Worm (Caenorhabditis elegans) whole organism, L2 larva: ENCODE data around the gene zip-8.

Source experiments
- F13H6.1 ChIP-seq: sonication (generic microtip); optimal IDR thresholded peaks from 2 replicates; lab custom pipeline; 2016; ENCODE audit warnings: missing genetic modification characterization, missing compliant biosample characterization
- ama-1 ChIP-seq: fragments of 150-350 bp; optimal IDR thresholded peaks from 2 replicates; lab custom pipeline; 2018; ENCODE audit warnings: inconsistent platforms
- elt-1 ChIP-seq: fragments of 150-350 bp; optimal IDR thresholded peaks from 2 replicates; lab custom pipeline; 2014; ENCODE audit warnings: missing biosample characterization, missing genetic modification characterization
- elt-3 ChIP-seq: sonication (generic microtip); optimal IDR thresholded peaks from 2 replicates; lab custom pipeline; 2017; ENCODE audit warnings: missing biosample characterization, missing genetic modification characterization
- nhr-237 ChIP-seq: fragments of 150-350 bp; optimal IDR thresholded peaks from 2 replicates; lab custom pipeline; 2014; ENCODE audit warnings: missing biosample characterization, missing genetic modification characterization
- nhr-6 ChIP-seq: fragments of 150-350 bp; optimal IDR thresholded peaks from 2 replicates; lab custom pipeline; 2014; ENCODE audit warnings: missing biosample characterization, missing genetic modification characterization
- skn-1 ChIP-seq: sonication (generic microtip); optimal IDR thresholded peaks from 2 replicates; lab custom pipeline; 2017; ENCODE audit warnings: missing biosample characterization, missing genetic modification characterization
- unc-39 ChIP-seq: fragments of 150-350 bp; optimal IDR thresholded peaks from 2 replicates; lab custom pipeline; 2014; ENCODE audit warnings: missing biosample characterization, missing genetic modification characterization
- ztf-4 ChIP-seq: fragments of 150-350 bp; optimal IDR thresholded peaks from 2 replicates; lab custom pipeline; 2014; ENCODE audit warnings: missing biosample characterization, missing genetic modification characterization

DNA sequence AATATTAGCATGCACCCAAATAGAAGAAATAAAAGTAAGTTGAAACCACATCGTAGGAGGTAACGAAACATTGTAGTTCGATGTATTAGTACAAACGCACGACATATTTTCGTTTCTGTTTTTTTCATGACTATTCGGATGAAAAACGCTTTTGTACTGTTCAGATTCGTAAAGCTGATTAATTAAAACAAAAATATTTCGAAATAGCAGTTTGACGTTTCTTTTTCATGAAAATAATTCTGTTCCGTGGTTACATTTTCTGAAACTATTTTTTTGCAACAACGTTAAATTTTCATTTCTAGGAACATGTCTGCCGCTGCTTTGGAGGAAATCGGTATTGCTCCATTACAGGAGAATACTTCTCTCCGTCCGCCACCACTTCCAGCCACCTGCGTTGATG, 10.7 kb downstream of the zip-8 start, which contains the start of gene rpt-3:
- TF ChIP-seq F13H6.1 (tag; lab: Kevin White, UChicago) (no peak), unc-39 (tag; lab: Kevin White, UChicago) (no peak), elt-1 (tag; lab: Kevin White, UChicago) (no peak), nhr-237 (tag; lab: Kevin White, UChicago) (no peak), skn-1 (tag; lab: Kevin White, UChicago) (no peak), ama-1 (lab: Kevin White, UChicago) (no peak), elt-3 (tag; lab: Kevin White, UChicago) (no peak), nhr-6 (no peak), ztf-4 (no peak)
